Worm (Caenorhabditis elegans) whole organism, mixed stage, embryonic: ENCODE data around the gene F10E9.7.

Experiments used
- blmp-1 ChIP-seq: fragments of 150-350 bp; optimal IDR thresholded peaks from 2 replicates; lab custom pipeline; 2014; ENCODE audit warnings: missing biosample characterization, missing genetic modification characterization
- ces-1 ChIP-seq: fragments of 150-350 bp; optimal IDR thresholded peaks from 2 replicates; lab custom pipeline; 2014; ENCODE audit warnings: missing biosample characterization, missing genetic modification reagents, missing genetic modification characterization
- lin-32 ChIP-seq: fragments of 200-800 bp; sonication (Bioruptor generic); optimal IDR thresholded peaks from 2 replicates; lab custom pipeline; 2018; ENCODE audit warnings: mild to moderate bottlenecking, missing genetic modification characterization, missing compliant biosample characterization
- lsy-2 ChIP-seq: fragments of 150-350 bp; optimal IDR thresholded peaks from 2 replicates; lab custom pipeline; 2014; ENCODE audit warnings: missing biosample characterization, missing genetic modification characterization
- snpc-4 ChIP-seq: fragments of 150-350 bp; optimal IDR thresholded peaks from 2 replicates; lab custom pipeline; 2014; ENCODE audit warnings: missing biosample characterization, missing genetic modification characterization
- unc-39 ChIP-seq: fragments of 150-350 bp; optimal IDR thresholded peaks from 2 replicates; lab custom pipeline; 2014; ENCODE audit warnings: missing biosample characterization, missing genetic modification characterization

DNA sequence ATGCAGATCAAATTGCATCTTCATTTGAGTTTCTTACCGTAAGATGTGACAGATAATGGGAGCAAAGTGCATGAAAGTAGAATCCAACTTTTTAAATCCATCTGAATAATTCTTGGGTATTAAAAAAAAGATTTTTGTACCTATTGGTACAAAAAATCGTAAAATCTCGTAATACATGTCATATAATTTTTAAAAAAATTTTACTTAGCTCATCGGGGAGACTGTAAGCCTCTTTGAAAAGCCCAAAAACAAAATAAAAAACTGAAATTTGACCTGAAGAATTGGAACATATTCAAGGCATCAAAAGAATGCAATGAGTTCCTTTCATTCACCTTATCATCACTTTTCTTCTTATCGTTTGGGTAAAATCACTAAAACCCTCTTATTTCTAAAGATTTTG is 31.4 kb downstream of the F10E9.7 start, which contains the start of gene clec-160:
- no peak for TF ChIP-seq snpc-4 (tag; lab: Kevin White, UChicago)
- TF ChIP-seq blmp-1 (tag; lab: Kevin White, UChicago): no peak
- TF ChIP-seq unc-39: no peak
- no peak for TF ChIP-seq lsy-2 (tag; lab: Kevin White, UChicago)
- TF ChIP-seq lin-32: no peak
- TF ChIP-seq ces-1: no peak
